Fruit fly (Drosophila melanogaster): ENCODE data around the gene ATPsynE.

ATPsynE gene

DNA sequence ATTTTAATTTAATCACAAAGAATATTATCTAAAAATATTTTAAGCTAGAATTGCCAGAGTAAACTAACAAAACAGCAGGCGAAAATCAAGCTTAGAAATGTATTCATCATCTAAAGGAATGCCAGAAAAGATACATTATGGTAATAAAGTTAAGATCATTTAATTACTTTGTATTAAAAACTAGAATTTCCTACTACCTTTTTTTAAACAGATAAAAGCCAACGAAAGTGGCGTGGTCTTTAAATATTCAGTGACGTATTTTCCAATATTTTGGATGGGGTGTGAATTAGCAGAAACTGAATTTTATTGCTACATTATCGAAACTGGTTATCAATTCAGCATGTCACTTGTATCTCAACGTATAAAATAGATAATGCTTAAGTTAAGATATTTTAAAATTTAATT is 34.4 kb upstream of the ATPsynE start (continued):
- TF ChIP-seq CG11294 (GFP tag; IDR thresholded peaks at IDR 0.05) (no peak), Blimp-1 (GFP tag; optimal IDR thresholded peaks at IDR 0.05) (no peak), CG8632 (GFP tag; optimal IDR thresholded peaks at IDR 0.05) (peak; percentile 41), Sox14 (GFP tag; optimal IDR thresholded peaks at IDR 0.05) (peak; percentile 49), CG4318 (GFP tag; optimal IDR thresholded peaks at IDR 0.05) (peak; percentile 67), CG10631 (GFP tag; optimal IDR thresholded peaks at IDR 0.05) (peak; percentile 57), Sox15 (GFP tag; optimal IDR thresholded peaks at IDR 0.05) (peak; percentile 24), Hr4 (GFP tag; optimal IDR thresholded peaks at IDR 0.05) (peak; percentile 66), CG16779 (tag; optimal IDR thresholded peaks at IDR 0.05) (no peak), CG6792 (GFP tag; optimal IDR thresholded peaks at IDR 0.05) (peak; percentile 34), Hr38 (GFP tag; optimal IDR thresholded peaks at IDR 0.05) (no peak), CG32006 (GFP tag; optimal IDR thresholded peaks at IDR 0.05) (peak; percentile 84), Met (GFP tag; optimal IDR thresholded peaks at IDR 0.05) (peak; percentile 58), esn (GFP tag; optimal IDR thresholded peaks at IDR 0.05) (peak; percentile 67), pdm3 (GFP tag; optimal IDR thresholded peaks at IDR 0.05) (peak; percentile 45), CG31627 (GFP tag; optimal IDR thresholded peaks at IDR 0.05) (peak; percentile 31)

dm6 chr3R:14294397-14295018 is 32.2 kb upstream of the ATPsynE start:
- TF ChIP-seq CG6808 (GFP tag; optimal IDR thresholded peaks at IDR 0.05) (no peak), Eip93F (GFP tag; optimal IDR thresholded peaks at IDR 0.05) (peak; percentile 82), Sox14 (GFP tag; optimal IDR thresholded peaks at IDR 0.05) (peak; percentile 14), vri (GFP tag; optimal IDR thresholded peaks at IDR 0.05) (peak; percentile 62), CG8319 (GFP tag; optimal IDR thresholded peaks at IDR 0.05) (no peak), svp (GFP tag) (peak; percentile 52)

- TF ChIP-seq lz (GFP tag; optimal IDR thresholded peaks at IDR 0.05): no peak
- no peak for TF ChIP-seq CG11762 (GFP tag; optimal IDR thresholded peaks at IDR 0.05; ENCODE audit: insufficient read depth)
- no peak for TF ChIP-seq CG16779 (tag; optimal IDR thresholded peaks at IDR 0.05)
- TF ChIP-seq Hr4 (GFP tag; optimal IDR thresholded peaks at IDR 0.05): no peak
- no peak for TF ChIP-seq CG6808 (GFP tag; optimal IDR thresholded peaks at IDR 0.05)
- TF ChIP-seq Met (GFP tag; optimal IDR thresholded peaks at IDR 0.05): no peak
- no peak for TF ChIP-seq Sox15 (GFP tag; optimal IDR thresholded peaks at IDR 0.05)
- no peak for TF ChIP-seq dac (GFP tag; optimal IDR thresholded peaks at IDR 0.05)
- TF ChIP-seq CG11294 (GFP tag; IDR thresholded peaks at IDR 0.05): no peak
- no peak for TF ChIP-seq CG8119 (GFP tag; IDR thresholded peaks at IDR 0.05)
- no peak for TF ChIP-seq Hr38 (GFP tag; optimal IDR thresholded peaks at IDR 0.05)
- TF ChIP-seq CG3032 (tag; optimal IDR thresholded peaks at IDR 0.05): no peak
- no peak for TF ChIP-seq fd85E (GFP tag; optimal IDR thresholded peaks at IDR 0.05)
- no peak for TF ChIP-seq Sox14 (GFP tag; optimal IDR thresholded peaks at IDR 0.05)
- no peak for TF ChIP-seq Hr39 (GFP tag; optimal IDR thresholded peaks at IDR 0.05)
- no peak for TF ChIP-seq CG9139 (GFP tag; optimal IDR thresholded peaks at IDR 0.05)
- TF ChIP-seq Ets96B (tag; optimal IDR thresholded peaks at IDR 0.05): no peak
Measured at dm6 chr3R:14296126-14296525, 30.6 kb upstream of the ATPsynE start.

- TF ChIP-seq CG6163 (GFP tag; IDR thresholded peaks at IDR 0.05) (no peak), Lpt (GFP tag; optimal IDR thresholded peaks at IDR 0.05) (no peak), Blimp-1 (GFP tag; optimal IDR thresholded peaks at IDR 0.05) (no peak), topi (GFP tag; optimal IDR thresholded peaks at IDR 0.05) (no peak), ss (GFP tag; optimal IDR thresholded peaks at IDR 0.05) (no peak), CG16779 (tag; optimal IDR thresholded peaks at IDR 0.05) (no peak), fd85E (GFP tag; optimal IDR thresholded peaks at IDR 0.05) (no peak), acj6 (GFP tag; optimal IDR thresholded peaks at IDR 0.05) (no peak)
Measured at dm6 chr3R:14296700-14297099, 30.0 kb upstream of the ATPsynE start.
